Worm (Caenorhabditis elegans) whole organism, L2 larva: ENCODE data around the gene mps-2.
A peak's percentile ranks its signal among the peaks of the same experiment; 100 is the strongest.

Experiments
- C34F6.9 ChIP-seq: fragments of 150-350 bp; optimal IDR thresholded peaks from 2 replicates; lab custom pipeline; 2014; ENCODE audit warnings: missing biosample characterization, missing genetic modification characterization
- F13H6.1 ChIP-seq: sonication (generic microtip); optimal IDR thresholded peaks from 2 replicates; lab custom pipeline; 2016; ENCODE audit warnings: missing genetic modification characterization, missing compliant biosample characterization
- R02D3.7 ChIP-seq: fragments of 150-350 bp; optimal IDR thresholded peaks from 2 replicates; lab custom pipeline; 2014; ENCODE audit warnings: missing biosample characterization, missing genetic modification characterization
- Y55F3AM.14 ChIP-seq: fragments of 200-800 bp; sonication (Bioruptor generic); optimal IDR thresholded peaks from 2 replicates; lab custom pipeline; 2018; ENCODE audit warnings: mild to moderate bottlenecking, missing genetic modification characterization, missing compliant biosample characterization
- aly-2 ChIP-seq: fragments of 150-350 bp; optimal IDR thresholded peaks from 2 replicates; lab custom pipeline; 2014; ENCODE audit warnings: missing biosample characterization, missing genetic modification characterization
- ama-1 ChIP-seq: fragments of 150-350 bp; optimal IDR thresholded peaks from 2 replicates; lab custom pipeline; 2018; ENCODE audit warnings: inconsistent platforms
- blmp-1 ChIP-seq: sonication (generic microtip); optimal IDR thresholded peaks from 2 replicates; lab custom pipeline; 2017; ENCODE audit warnings: missing genetic modification characterization, mild to moderate bottlenecking, missing compliant biosample characterization, antibody characterized with exemption, moderate library complexity; ENCODE audit not compliant: insufficient read depth
- ceh-16 ChIP-seq: fragments of 150-350 bp; optimal IDR thresholded peaks from 2 replicates; lab custom pipeline; 2014; ENCODE audit warnings: missing biosample characterization, missing genetic modification characterization
- ceh-82 ChIP-seq: fragments of 150-350 bp; optimal IDR thresholded peaks from 2 replicates; lab custom pipeline; 2014; ENCODE audit warnings: missing biosample characterization, missing genetic modification characterization
- crh-2 ChIP-seq: sonication (generic microtip); optimal IDR thresholded peaks from 2 replicates; lab custom pipeline; 2017; ENCODE audit warnings: missing biosample characterization, missing genetic modification characterization
- dmd-4 ChIP-seq: sonication (generic microtip); optimal IDR thresholded peaks from 2 replicates; lab custom pipeline; 2017; ENCODE audit warnings: missing biosample characterization, missing genetic modification characterization
- egl-27 ChIP-seq: sonication (generic microtip); optimal IDR thresholded peaks from 3 replicates; lab custom pipeline; 2017; ENCODE audit warnings: missing biosample characterization, missing genetic modification reagents, missing genetic modification characterization
- elt-1 ChIP-seq: fragments of 150-350 bp; optimal IDR thresholded peaks from 2 replicates; lab custom pipeline; 2014; ENCODE audit warnings: missing biosample characterization, missing genetic modification characterization
- fos-1 ChIP-seq: fragments of 150-350 bp; optimal IDR thresholded peaks from 2 replicates; lab custom pipeline; 2014; ENCODE audit warnings: missing biosample characterization, missing genetic modification characterization
- gmeb-1 ChIP-seq: fragments of 150-350 bp; optimal IDR thresholded peaks from 2 replicates; lab custom pipeline; 2014; ENCODE audit warnings: missing biosample characterization, missing genetic modification characterization
- lin-11 ChIP-seq: fragments of 150-350 bp; sonication (generic microtip); optimal IDR thresholded peaks from 2 replicates; lab custom pipeline; 2014; ENCODE audit warnings: missing biosample characterization, missing genetic modification characterization, inconsistent platforms, mixed read lengths
- lin-13 ChIP-seq: fragments of 150-350 bp; optimal IDR thresholded peaks from 2 replicates; lab custom pipeline; 2014; ENCODE audit warnings: missing biosample characterization, missing genetic modification reagents, missing genetic modification characterization
- lsy-2 ChIP-seq, 2 experiments: fragments of 150-350 bp in 1 of 2; sonication (generic microtip) in 1 of 2; optimal IDR thresholded peaks; 2 replicates each; lab custom pipeline; 2014 to 2017; ENCODE audit warnings: missing biosample characterization in 2 of 2, missing genetic modification characterization in 2 of 2
- mab-5 ChIP-seq: fragments of 150-350 bp; optimal IDR thresholded peaks from 2 replicates; lab custom pipeline; 2014; ENCODE audit warnings: missing biosample characterization, missing genetic modification characterization
- mbf-1 ChIP-seq: sonication (generic microtip); optimal IDR thresholded peaks from 2 replicates; lab custom pipeline; 2017; ENCODE audit warnings: missing biosample characterization, missing genetic modification characterization
- mdl-1 ChIP-seq, 2 experiments: fragments of 150-350 bp in 1 of 2; sonication (generic microtip) in 1 of 2; optimal IDR thresholded peaks; 2 replicates each; lab custom pipeline; 2017; ENCODE audit warnings: missing biosample characterization in 2 of 2, missing genetic modification characterization in 2 of 2
- nhr-10 ChIP-seq: sonication (generic microtip); optimal IDR thresholded peaks from 2 replicates; lab custom pipeline; 2017; ENCODE audit warnings: missing biosample characterization, missing genetic modification characterization
- nhr-11 ChIP-seq: fragments of 150-350 bp; optimal IDR thresholded peaks from 2 replicates; lab custom pipeline; 2014; ENCODE audit warnings: missing biosample characterization, missing genetic modification characterization
- nhr-12 ChIP-seq: fragments of 150-350 bp; optimal IDR thresholded peaks from 2 replicates; lab custom pipeline; 2014; ENCODE audit warnings: missing biosample characterization, missing genetic modification characterization
- nhr-129 ChIP-seq: fragments of 150-350 bp; optimal IDR thresholded peaks from 2 replicates; lab custom pipeline; 2014; ENCODE audit warnings: missing biosample characterization, missing genetic modification characterization
- nhr-21 ChIP-seq: fragments of 150-350 bp; optimal IDR thresholded peaks from 2 replicates; lab custom pipeline; 2014; ENCODE audit warnings: missing biosample characterization, missing genetic modification characterization
- nhr-23 ChIP-seq: fragments of 150-350 bp; optimal IDR thresholded peaks from 2 replicates; lab custom pipeline; 2014; ENCODE audit warnings: missing biosample characterization, missing genetic modification reagents, missing genetic modification characterization
- nhr-237 ChIP-seq: fragments of 150-350 bp; optimal IDR thresholded peaks from 2 replicates; lab custom pipeline; 2014; ENCODE audit warnings: missing biosample characterization, missing genetic modification characterization
- nhr-25 ChIP-seq: fragments of 150-350 bp; sonication (generic microtip); optimal IDR thresholded peaks from 3 replicates; lab custom pipeline; 2014; ENCODE audit warnings: missing biosample characterization, missing genetic modification characterization
- nhr-6 ChIP-seq: fragments of 150-350 bp; optimal IDR thresholded peaks from 2 replicates; lab custom pipeline; 2014; ENCODE audit warnings: missing biosample characterization, missing genetic modification characterization
- nhr-77 ChIP-seq: fragments of 150-350 bp; optimal IDR thresholded peaks from 2 replicates; lab custom pipeline; 2014; ENCODE audit warnings: missing biosample characterization, missing genetic modification characterization
- peb-1 ChIP-seq: fragments of 150-350 bp; optimal IDR thresholded peaks from 2 replicates; lab custom pipeline; 2014; ENCODE audit warnings: missing biosample characterization, missing genetic modification characterization
- sem-4 ChIP-seq: fragments of 150-350 bp; optimal IDR thresholded peaks from 2 replicates; lab custom pipeline; 2014; ENCODE audit warnings: missing biosample characterization, missing genetic modification reagents, missing genetic modification characterization
- skn-1 ChIP-seq: sonication (generic microtip); optimal IDR thresholded peaks from 2 replicates; lab custom pipeline; 2017; ENCODE audit warnings: missing biosample characterization, missing genetic modification characterization
- sma-3 ChIP-seq: sonication (generic microtip); optimal IDR thresholded peaks from 2 replicates; lab custom pipeline; 2016; ENCODE audit warnings: missing genetic modification reagents, missing genetic modification characterization, missing compliant biosample characterization
- sma-9 ChIP-seq, 2 experiments: fragments of 150-350 bp in 1 of 2; sonication (generic microtip) in 1 of 2; optimal IDR thresholded peaks; 2 replicates each; lab custom pipeline; 2014 to 2016; ENCODE audit warnings: missing genetic modification characterization in 2 of 2, mild to moderate bottlenecking in 1 of 2, missing biosample characterization in 1 of 2, missing compliant biosample characterization in 1 of 2, missing genetic modification reagents in 1 of 2, moderate library complexity in 1 of 2
- snpc-4 ChIP-seq: fragments of 150-350 bp; optimal IDR thresholded peaks from 2 replicates; lab custom pipeline; 2014; ENCODE audit warnings: missing biosample characterization, missing genetic modification characterization
- unc-39 ChIP-seq: fragments of 150-350 bp; optimal IDR thresholded peaks from 2 replicates; lab custom pipeline; 2014; ENCODE audit warnings: missing biosample characterization, missing genetic modification characterization
- unc-55 ChIP-seq: fragments of 150-350 bp; sonication (generic microtip); optimal IDR thresholded peaks from 3 replicates; lab custom pipeline; 2014; ENCODE audit warnings: missing biosample characterization, missing genetic modification reagents, missing genetic modification characterization
- unc-62 ChIP-seq: fragments of 150-350 bp; optimal IDR thresholded peaks from 2 replicates; lab custom pipeline; 2014; ENCODE audit warnings: missing biosample characterization, missing genetic modification reagents, missing genetic modification characterization
- zag-1 ChIP-seq: fragments of 150-350 bp; optimal IDR thresholded peaks from 2 replicates; lab custom pipeline; 2014; ENCODE audit warnings: missing biosample characterization, missing genetic modification characterization
- ztf-11 ChIP-seq: sonication (generic microtip); optimal IDR thresholded peaks from 2 replicates; lab custom pipeline; 2017; ENCODE audit warnings: missing biosample characterization, missing genetic modification characterization
- ztf-4 ChIP-seq: fragments of 150-350 bp; optimal IDR thresholded peaks from 2 replicates; lab custom pipeline; 2014; ENCODE audit warnings: missing biosample characterization, missing genetic modification characterization

Gene mps-2

ce11 chrII:285627-286550 is 26.1 kb downstream of the mps-2 start, which contains the start of gene B0432.10:
B0432.10 (minus strand) TSS chrII:286275.
- TF ChIP-seq dmd-4 (no peak), nhr-12 (tag; lab: Kevin White, UChicago) (no peak), mbf-1 (tag; lab: Kevin White, UChicago) (no peak), gmeb-1 (tag; lab: Kevin White, UChicago) (peak; percentile 97), sma-3 (GFP tag; lab: Kevin White, UChicago) (peak; percentile 74), ceh-82 (tag; lab: Kevin White, UChicago) (no peak), sem-4 (peak; percentile 77), nhr-25 (tag; lab: Kevin White, UChicago) (peak; percentile 82), elt-1 (tag; lab: Kevin White, UChicago) (no peak), lin-13 (GFP tag; lab: Kevin White, UChicago) (peak; percentile 87), nhr-11 (tag; lab: Kevin White, UChicago) (no peak), nhr-23 (no peak), nhr-77 (tag; lab: Kevin White, UChicago) (peak; percentile 37), nhr-6 (tag; lab: Kevin White, UChicago) (peak; percentile 78), nhr-10 (tag; lab: Kevin White, UChicago) (no peak), unc-55 (peak; percentile 96), ztf-11 (tag; lab: Kevin White, UChicago) (no peak), unc-39 (tag; lab: Kevin White, UChicago) (no peak), mab-5 (tag; lab: Kevin White, UChicago) (peak; percentile 71), zag-1 (tag; lab: Kevin White, UChicago) (peak; percentile 17), Y55F3AM.14 (no peak), egl-27 (tag; lab: Kevin White, UChicago) (peak; percentile 81), blmp-1 (tag; lab: Kevin White, UChicago) (no peak), R02D3.7 (tag; lab: Kevin White, UChicago) (peak; percentile 8), aly-2 (tag; lab: Kevin White, UChicago) (no peak), lin-11 (tag; lab: Kevin White, UChicago) (peak; percentile 63), mdl-1 (tag; optimal IDR thresholded peaks at IDR 0.05; lab: Kevin White, UChicago) (peak in 1 of 2 experiments; percentile 4), nhr-237 (tag; lab: Kevin White, UChicago) (peak; percentile 40), snpc-4 (tag; lab: Kevin White, UChicago) (peak; percentile 60), F13H6.1 (tag; lab: Kevin White, UChicago) (peak; percentile 74), peb-1 (no peak), crh-2 (peak; percentile 81), nhr-21 (tag; lab: Kevin White, UChicago) (peak; percentile 63), fos-1 (tag; lab: Kevin White, UChicago) (peak; percentile 47), lsy-2 (tag; optimal IDR thresholded peaks at IDR 0.05; lab: Kevin White, UChicago) (peak; percentile 81 to 92), skn-1 (no peak), ama-1 (lab: Kevin White, UChicago) (no peak), ceh-16 (tag; lab: Kevin White, UChicago) (peak; percentile 19), nhr-129 (peak; percentile 58), C34F6.9 (tag; lab: Kevin White, UChicago) (peak; percentile 96), unc-62 (GFP tag; lab: Kevin White, UChicago) (no peak), ztf-4 (tag; lab: Kevin White, UChicago) (no peak), sma-9 (GFP tag; optimal IDR thresholded peaks at IDR 0.05; lab: Kevin White, UChicago) (peak; percentile 75), sma-9 (tag; optimal IDR thresholded peaks at IDR 0.05; lab: Kevin White, UChicago) (no peak)
